Worm (Caenorhabditis elegans) whole organism, young adult: Measurements from ENCODE around the gene W02B3.7.

ENCODE experiments used
- B0019.2 ChIP-seq: fragments of 200-800 bp; sonication (Bioruptor generic); conservative IDR thresholded peaks from 2 replicates; pipeline ENCODE4 v1.3.6; 2022; ENCODE audit warnings: missing genetic modification reagents, missing genetic modification characterization, missing compliant biosample characterization
- F10E7.11 ChIP-seq: sonication (generic microtip); optimal IDR thresholded peaks from 2 replicates; lab custom pipeline; 2017; ENCODE audit warnings: mild to moderate bottlenecking, missing genetic modification characterization, moderate library complexity, missing compliant biosample characterization
- F23B12.7 ChIP-seq: sonication (generic microtip); optimal IDR thresholded peaks from 2 replicates; lab custom pipeline; 2017; ENCODE audit warnings: missing genetic modification characterization, mild to moderate bottlenecking, missing compliant biosample characterization, antibody characterized with exemption, moderate library complexity; ENCODE audit not compliant: insufficient read depth
- F33H1.4 ChIP-seq: fragments of 200-800 bp; sonication (Bioruptor generic); IDR thresholded peaks from 2 replicates; pipeline ENCODE4 v1.3.6; 2022; ENCODE audit warnings: missing genetic modification reagents, missing genetic modification characterization, missing compliant biosample characterization
- Y53G8AR.9 ChIP-seq: fragments of 200-800 bp; sonication (Bioruptor generic); conservative IDR thresholded peaks from 2 replicates; pipeline ENCODE4 v1.3.6; 2022; ENCODE audit warnings: missing genetic modification reagents, missing genetic modification characterization, missing compliant biosample characterization
- akir-1 ChIP-seq: fragments of 200-800 bp; sonication (Bioruptor generic); optimal IDR thresholded peaks from 2 replicates; lab custom pipeline; 2018; ENCODE audit warnings: mild to moderate bottlenecking, missing genetic modification characterization, moderate library complexity, missing compliant biosample characterization
- aptf-2 ChIP-seq: fragments of 200-800 bp; sonication (Bioruptor generic); conservative IDR thresholded peaks from 2 replicates; pipeline ENCODE4 v1.3.6; 2022; ENCODE audit warnings: missing genetic modification reagents, missing genetic modification characterization, missing compliant biosample characterization
- atf-7 ChIP-seq: sonication (generic microtip); optimal IDR thresholded peaks from 2 replicates; lab custom pipeline; 2017; ENCODE audit warnings: mild to moderate bottlenecking, missing genetic modification characterization, missing compliant biosample characterization
- ccch-3 ChIP-seq: fragments of 200-800 bp; sonication (Bioruptor generic); optimal IDR thresholded peaks from 2 replicates; lab custom pipeline; 2018; ENCODE audit warnings: mild to moderate bottlenecking, missing genetic modification characterization, missing compliant biosample characterization
- cebp-1 ChIP-seq, 2 experiments: fragments of 200-800 bp in 1 of 2; sonication (Bioruptor generic) in 1 of 2; sonication (generic microtip) in 1 of 2; IDR thresholded peaks in 1 of 2; optimal IDR thresholded peaks in 1 of 2; 2 replicates each; pipeline versions ENCODE4 v1.3.6 to Lab custom; 2017 to 2022; ENCODE audit warnings: missing compliant biosample characterization in 2 of 2, missing genetic modification characterization in 2 of 2, mild to moderate bottlenecking in 1 of 2, missing genetic modification reagents in 1 of 2, moderate library complexity in 1 of 2
- ceh-91 ChIP-seq: fragments of 200-800 bp; sonication (Bioruptor generic); IDR thresholded peaks from 2 replicates; pipeline ENCODE4 v1.3.6; 2022; ENCODE audit warnings: missing genetic modification reagents, missing genetic modification characterization, missing compliant biosample characterization
- dox-1 ChIP-seq: fragments of 200-800 bp; sonication (Bioruptor generic); IDR thresholded peaks from 2 replicates; pipeline ENCODE4 v1.3.6; 2022; ENCODE audit warnings: missing genetic modification reagents, missing genetic modification characterization, missing compliant biosample characterization
- dpff-1 ChIP-seq: sonication (generic microtip); optimal IDR thresholded peaks from 2 replicates; lab custom pipeline; 2017; ENCODE audit warnings: mild to moderate bottlenecking, missing genetic modification characterization, missing compliant biosample characterization
- efl-1 ChIP-seq: fragments of 150-350 bp; optimal IDR thresholded peaks from 2 replicates; lab custom pipeline; 2014; ENCODE audit warnings: missing biosample characterization, missing genetic modification reagents, missing genetic modification characterization
- egrh-3 ChIP-seq: fragments of 200-800 bp; sonication (Bioruptor generic); IDR thresholded peaks from 2 replicates; pipeline ENCODE4 v1.3.6; 2022; ENCODE audit warnings: missing genetic modification reagents, missing genetic modification characterization, missing compliant biosample characterization
- hmg-1.2 ChIP-seq: fragments of 200-800 bp; sonication (Bioruptor generic); IDR thresholded peaks from 2 replicates; pipeline ENCODE4 v1.3.6; 2022; ENCODE audit warnings: missing genetic modification reagents, missing genetic modification characterization, missing compliant biosample characterization
- lin-35 ChIP-seq, 3 experiments: fragments of 150-350 bp in 2 of 3; sonication (generic microtip) in 1 of 3; optimal IDR thresholded peaks; 2 replicates each; lab custom pipeline; 2014 to 2018; ENCODE audit warnings: missing biosample characterization in 3 of 3, missing genetic modification characterization in 3 of 3, missing genetic modification reagents in 3 of 3
- lin-40 ChIP-seq: sonication (generic microtip); optimal IDR thresholded peaks from 2 replicates; lab custom pipeline; 2016; ENCODE audit warnings: missing genetic modification characterization, mild to moderate bottlenecking, missing compliant biosample characterization, missing genotype, missing genetic modification reagents
- madf-3 ChIP-seq: fragments of 200-800 bp; sonication (Bioruptor generic); IDR thresholded peaks from 2 replicates; pipeline ENCODE4 v1.3.6; 2022; ENCODE audit warnings: missing genetic modification reagents, missing genetic modification characterization, missing compliant biosample characterization
- madf-6 ChIP-seq: fragments of 200-800 bp; sonication (Bioruptor generic); IDR thresholded peaks from 2 replicates; pipeline ENCODE4 v1.3.6; 2022; ENCODE audit warnings: missing genetic modification reagents, missing genetic modification characterization, missing compliant biosample characterization
- madf-8 ChIP-seq: fragments of 200-800 bp; sonication (Bioruptor generic); conservative IDR thresholded peaks from 2 replicates; pipeline ENCODE4 v1.3.6; 2022; ENCODE audit warnings: missing genetic modification reagents, missing genetic modification characterization, missing compliant biosample characterization
- mcd-1 ChIP-seq: fragments of 200-800 bp; sonication (Bioruptor generic); IDR thresholded peaks from 2 replicates; pipeline ENCODE4 v1.3.6; 2022; ENCODE audit warnings: missing genetic modification reagents, missing genetic modification characterization, missing compliant biosample characterization
- nfyb-1 ChIP-seq: fragments of 200-800 bp; sonication (Bioruptor generic); IDR thresholded peaks from 2 replicates; pipeline ENCODE4 v1.3.6; 2022; ENCODE audit warnings: missing genetic modification reagents, missing genetic modification characterization, missing compliant biosample characterization
- nhr-179 ChIP-seq: sonication (generic microtip); optimal IDR thresholded peaks from 2 replicates; lab custom pipeline; 2016; ENCODE audit warnings: mild to moderate bottlenecking, missing genetic modification characterization, missing compliant biosample characterization
- nhr-27 ChIP-seq: fragments of 200-800 bp; sonication (Bioruptor generic); optimal IDR thresholded peaks from 2 replicates; lab custom pipeline; 2018; ENCODE audit warnings: mild to moderate bottlenecking, missing genetic modification characterization, moderate library complexity, missing compliant biosample characterization
- pbrm-1 ChIP-seq: fragments of 200-800 bp; sonication (Bioruptor generic); IDR thresholded peaks from 2 replicates; pipeline ENCODE4 v1.3.6; 2022; ENCODE audit warnings: missing genetic modification reagents, missing genetic modification characterization, missing compliant biosample characterization
- pha-4 ChIP-seq: fragments of 150-350 bp; sonication (generic microtip); optimal IDR thresholded peaks from 2 replicates; lab custom pipeline; 2014; ENCODE audit warnings: missing biosample characterization, missing genetic modification reagents, missing genetic modification characterization
- sdz-38 ChIP-seq: sonication (generic microtip); optimal IDR thresholded peaks from 2 replicates; lab custom pipeline; 2016; ENCODE audit warnings: missing genotype, missing genetic modification characterization, missing compliant biosample characterization
- snpc-1.3 ChIP-seq: sonication (generic microtip); optimal IDR thresholded peaks from 2 replicates; lab custom pipeline; 2017; ENCODE audit warnings: missing genetic modification characterization, mild to moderate bottlenecking, missing compliant biosample characterization, antibody characterized with exemption, moderate library complexity, missing genotype, missing genetic modification reagents; ENCODE audit not compliant: insufficient read depth
- snpc-3.4 ChIP-seq: sonication (generic microtip); optimal IDR thresholded peaks from 2 replicates; lab custom pipeline; 2017; ENCODE audit warnings: missing genetic modification characterization, mild to moderate bottlenecking, missing compliant biosample characterization, antibody characterized with exemption, moderate library complexity, missing genotype, missing genetic modification reagents
- tlf-1 ChIP-seq: fragments of 200-800 bp; sonication (Bioruptor generic); optimal IDR thresholded peaks from 2 replicates; lab custom pipeline; 2018; ENCODE audit warnings: mild to moderate bottlenecking, missing genetic modification characterization, missing compliant biosample characterization
- unc-130 ChIP-seq: sonication (generic microtip); optimal IDR thresholded peaks from 2 replicates; lab custom pipeline; 2016; ENCODE audit warnings: missing genetic modification reagents, missing genetic modification characterization, missing compliant biosample characterization
- xnd-1 ChIP-seq: sonication (generic microtip); optimal IDR thresholded peaks from 2 replicates; lab custom pipeline; 2016; ENCODE audit warnings: missing genotype, missing genetic modification reagents, missing genetic modification characterization, missing compliant biosample characterization
- zfh-2 ChIP-seq: fragments of 200-800 bp; sonication (Bioruptor generic); conservative IDR thresholded peaks from 2 replicates; pipeline ENCODE4 v1.3.6; 2022; ENCODE audit warnings: missing genetic modification reagents, missing genetic modification characterization, missing compliant biosample characterization
- ztf-22 ChIP-seq: fragments of 200-800 bp; sonication (Bioruptor generic); optimal IDR thresholded peaks from 2 replicates; lab custom pipeline; 2018; ENCODE audit warnings: mild to moderate bottlenecking, missing genetic modification characterization, moderate library complexity, missing compliant biosample characterization

Gene W02B3.7

DNA sequence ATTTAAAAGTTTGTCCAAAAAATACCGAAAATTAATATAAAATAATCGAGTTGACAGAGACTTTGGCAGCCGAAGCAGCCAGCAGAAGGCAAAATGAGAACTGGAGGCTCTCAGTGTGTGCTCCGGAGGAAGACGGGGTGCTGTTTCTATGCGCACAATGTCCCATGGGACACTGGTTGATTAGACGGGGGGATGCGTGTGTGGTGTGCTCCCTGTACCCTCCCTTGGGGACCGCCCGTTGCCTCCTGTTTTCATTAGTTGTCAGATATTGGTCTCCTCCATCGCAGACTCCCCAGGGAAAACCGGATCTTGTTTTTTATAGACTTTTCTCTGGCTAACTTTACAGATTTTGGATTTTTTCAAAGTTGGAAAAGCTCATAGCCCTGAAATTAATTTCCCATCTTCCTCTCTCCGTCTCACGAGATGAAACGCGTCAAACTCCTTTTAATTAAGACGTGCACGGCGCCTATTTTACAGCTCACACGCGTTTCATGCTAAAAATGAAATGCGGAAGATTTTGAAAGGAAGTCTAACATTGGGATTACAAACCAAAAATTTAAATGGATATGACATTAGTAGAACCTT, 26.6 kb downstream of the W02B3.7 start, which contains the start of gene C09F5.3:
TSS of gene C09F5.3 (minus strand) at position 94 of the 585 bp plus-strand sequence.
- no peak for TF ChIP-seq sdz-38
- TF ChIP-seq akir-1, result no peak
- peak; percentile 42; the same call in 1 of the 2 replicates for TF ChIP-seq zfh-2 (GFP tag; lab: Robert Waterston, UW)

DNA sequence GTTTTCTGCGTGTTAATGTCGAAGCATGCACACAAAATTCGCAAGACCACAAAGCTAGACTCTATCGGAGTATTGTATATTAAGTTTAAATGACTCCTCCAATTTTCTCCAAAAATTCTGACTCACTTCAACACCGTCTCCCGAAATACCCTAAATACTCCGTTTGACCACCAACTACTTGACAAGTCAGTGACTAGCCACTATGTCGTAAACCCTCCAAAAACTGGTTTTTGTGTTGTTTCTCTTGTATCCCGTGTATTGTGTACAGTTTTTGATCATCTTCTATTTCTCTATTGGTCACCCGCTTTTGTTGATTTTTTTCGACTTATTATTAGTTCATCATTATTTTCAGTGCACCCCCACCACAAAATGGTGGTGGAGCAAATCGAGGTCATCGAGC, 33.5 kb downstream of the W02B3.7 start, which contains the start of gene C09F5.1:
TSS of gene C09F5.1 (plus strand) at position 353 of the 400 bp plus-strand sequence.
- TF ChIP-seq lin-40 (tag; lab: Kevin White, UChicago) (no peak), nhr-179 (tag; lab: Kevin White, UChicago) (no peak), efl-1 (no peak), ccch-3 (no peak), F23B12.7 (tag; lab: Kevin White, UChicago) (no peak), unc-130 (GFP tag; lab: Kevin White, UChicago) (no peak), ztf-22 (no peak), Y53G8AR.9 (GFP tag; lab: Robert Waterston, UW) (no peak), lin-35 (GFP tag; optimal IDR thresholded peaks at IDR 0.05; lab: Kevin White, UChicago) (no peak), pha-4 (no peak), snpc-1.3 (tag; lab: Kevin White, UChicago) (no peak)

DNA sequence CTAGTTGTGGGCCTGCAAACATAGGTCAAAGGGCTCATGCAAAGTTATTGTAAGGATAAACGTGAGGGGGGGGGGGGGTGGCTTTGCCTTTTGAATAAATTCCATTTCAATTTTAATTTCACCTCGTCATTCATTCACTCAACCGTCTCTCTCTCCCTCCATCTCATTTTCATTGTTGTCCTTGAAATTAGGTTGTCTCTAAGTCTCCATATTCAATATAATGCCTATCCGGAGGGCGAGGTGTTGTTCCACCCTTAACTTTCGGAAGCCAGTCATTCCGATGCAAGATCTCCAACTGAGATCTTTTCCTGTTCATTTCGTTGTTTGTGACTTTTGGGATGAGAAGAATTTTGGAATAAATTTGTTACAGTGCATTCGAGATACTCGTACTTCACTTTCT, 34.6 kb downstream of the W02B3.7 start:
- TF ChIP-seq sdz-38, result no peak

DNA sequence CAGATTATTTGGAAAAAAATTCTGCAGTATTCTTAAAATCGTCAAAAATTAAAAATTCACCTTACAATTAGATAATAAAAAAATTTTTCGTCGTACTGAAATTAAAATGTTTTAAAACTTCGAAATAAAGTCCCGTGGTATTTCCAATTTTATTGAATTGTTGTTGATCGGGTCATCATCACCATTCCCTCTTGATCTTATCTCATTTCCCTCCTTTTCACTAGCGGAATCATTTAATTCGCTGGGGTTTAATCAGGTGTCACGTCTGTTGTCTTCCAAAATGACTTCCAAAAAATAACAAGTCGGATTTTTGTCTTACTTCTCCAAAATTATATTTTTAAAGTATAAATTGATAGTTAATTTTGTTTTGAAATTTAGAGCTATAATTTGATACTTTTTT, 35.2 kb downstream of the W02B3.7 start:
- TF ChIP-seq efl-1 (no peak), tlf-1 (GFP tag; lab: Kevin White, UChicago) (no peak), nhr-27 (no peak), Y53G8AR.9 (GFP tag; lab: Robert Waterston, UW) (no peak), snpc-3.4 (no peak), pbrm-1 (GFP tag; lab: Robert Waterston, UW) (no peak)

DNA sequence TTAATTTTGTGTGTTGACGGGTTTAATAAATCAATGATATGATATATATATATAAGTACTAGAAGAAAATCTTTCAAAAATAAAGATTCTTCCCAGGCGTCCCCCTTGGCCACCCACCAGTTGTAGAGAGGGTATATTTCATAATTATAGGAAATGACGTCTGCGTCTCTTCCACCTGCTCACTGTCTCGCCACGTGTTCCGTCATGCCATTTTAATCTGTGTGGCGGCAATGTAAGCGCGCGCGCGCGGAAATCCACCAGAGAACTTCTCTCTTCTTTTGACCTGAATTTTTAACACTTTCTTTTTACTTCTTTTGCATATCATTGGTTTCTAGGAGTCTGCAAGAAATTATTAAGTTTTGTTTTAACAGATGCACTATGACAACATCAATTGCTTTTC, 37.5 kb downstream of the W02B3.7 start:
- TF ChIP-seq egrh-3 (GFP tag; lab: Robert Waterston, UW), result no peak
- 0 out of 2 replicates have a peak, but pooled peaks have one; percentile 19 for TF ChIP-seq ceh-91
- TF ChIP-seq madf-6 (GFP tag; lab: Robert Waterston, UW), result peak; percentile 89
- no peak for TF ChIP-seq F10E7.11 (tag; lab: Kevin White, UChicago)
- TF ChIP-seq nfyb-1 (GFP tag; lab: Robert Waterston, UW), result no peak
- TF ChIP-seq madf-3 (GFP tag; lab: Robert Waterston, UW), result 0 out of 2 replicates have a peak, but pooled peaks have one; percentile 49
- no peak for TF ChIP-seq dpff-1
- TF ChIP-seq hmg-1.2 (GFP tag; lab: Robert Waterston, UW), result peak; percentile 89
- TF ChIP-seq B0019.2 (GFP tag; lab: Robert Waterston, UW), result no peak
- peak; percentile 30; the same call in 1 of the 2 replicates for TF ChIP-seq mcd-1
- 0 out of 2 replicates have a peak, but pooled peaks have one; percentile 8 for TF ChIP-seq cebp-1 (GFP tag; IDR thresholded peaks at IDR 0.05; lab: Robert Waterston, UW)
- peak; percentile 81 for TF ChIP-seq cebp-1 (tag; optimal IDR thresholded peaks at IDR 0.05; lab: Kevin White, UChicago)
- TF ChIP-seq F33H1.4 (GFP tag; lab: Robert Waterston, UW), result 0 out of 2 replicates have a peak, but pooled peaks have one; percentile 12
- TF ChIP-seq snpc-1.3 (tag; lab: Kevin White, UChicago), result no peak
- no peak for TF ChIP-seq atf-7
- TF ChIP-seq aptf-2, result 0 out of 2 replicates have a peak, but pooled peaks have one; percentile 23
- TF ChIP-seq lin-35 (GFP tag; optimal IDR thresholded peaks at IDR 0.05; lab: Kevin White, UChicago), result no peak
- TF ChIP-seq efl-1, result peak; percentile 78
- TF ChIP-seq xnd-1 (tag; lab: Kevin White, UChicago), result peak; percentile 47
- 0 out of 2 replicates have a peak, but pooled peaks have one; percentile 21 for TF ChIP-seq dox-1
- peak; percentile 53 for TF ChIP-seq madf-8 (GFP tag; lab: Robert Waterston, UW)
